Worm (Caenorhabditis elegans): Measurements from ENCODE around the gene dhs-8.

DNA sequence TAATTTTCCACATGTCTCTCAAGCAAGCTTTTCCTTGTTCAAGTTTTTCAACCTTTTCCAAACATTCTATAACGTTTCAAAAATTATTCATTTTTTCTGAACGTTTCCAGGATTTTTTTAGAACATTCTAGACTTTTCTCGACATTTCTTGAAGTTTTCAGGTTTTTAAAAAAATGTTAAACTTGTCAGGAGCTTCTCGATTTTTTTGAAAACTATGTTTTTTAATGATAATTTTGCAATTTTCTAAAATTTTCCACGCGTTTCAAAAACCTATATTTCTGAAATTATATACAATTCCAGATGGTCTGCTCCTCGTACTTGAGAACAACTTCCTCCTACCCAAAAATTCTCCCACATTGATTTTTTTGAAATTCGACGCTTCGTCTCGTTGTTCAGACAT, 42.5 kb upstream of the dhs-8 start, which contains the start of gene dmsr-6:
- no peak for TF ChIP-seq ztf-11 (tag; optimal IDR thresholded peaks at IDR 0.05)
- TF ChIP-seq nhr-12 (tag; optimal IDR thresholded peaks at IDR 0.05) = no peak
- TF ChIP-seq aly-2 (tag; optimal IDR thresholded peaks at IDR 0.05) = no peak
- TF ChIP-seq lin-15B (tag; optimal IDR thresholded peaks at IDR 0.05) = no peak
- no peak for TF ChIP-seq ceh-82 (tag; optimal IDR thresholded peaks at IDR 0.05)
- no peak for TF ChIP-seq unc-39 (tag; optimal IDR thresholded peaks at IDR 0.05)
- TF ChIP-seq elt-3 (tag; optimal IDR thresholded peaks at IDR 0.05) = no peak
- no peak for TF ChIP-seq ama-1 (optimal IDR thresholded peaks at IDR 0.05)
- TF ChIP-seq tbx-2 (tag; optimal IDR thresholded peaks at IDR 0.05) = no peak
- TF ChIP-seq fos-1 (tag; optimal IDR thresholded peaks at IDR 0.05) = no peak

Data from whole organism, L3 larva.